Fruit fly (Drosophila melanogaster): ENCODE measurements around the gene CG8036.

dm6 chr3R:8711890-8712449 is 44.3 kb downstream of the CG8036 start:
- TF ChIP-seq CG3407 (GFP tag; optimal IDR thresholded peaks at IDR 0.05) (peak; percentile 23), CG42726 (GFP tag; IDR thresholded peaks at IDR 0.05; ENCODE audit: partially characterized antibody) (no peak)

All from whole organism, embryonic.